Fruit fly (Drosophila melanogaster) whole organism: ENCODE data around the gene CG44174.

Experiments used
- psq ChIP-seq: fragments of >200 bp; optimal IDR thresholded peaks from 2 replicates; lab custom pipeline; 2017
- usp ChIP-seq: fragments of >200 bp; optimal IDR thresholded peaks from 2 replicates; lab custom pipeline; 2017; ENCODE audit warnings: missing biosample characterization, missing genetic modification characterization, mixed read lengths

DNA sequence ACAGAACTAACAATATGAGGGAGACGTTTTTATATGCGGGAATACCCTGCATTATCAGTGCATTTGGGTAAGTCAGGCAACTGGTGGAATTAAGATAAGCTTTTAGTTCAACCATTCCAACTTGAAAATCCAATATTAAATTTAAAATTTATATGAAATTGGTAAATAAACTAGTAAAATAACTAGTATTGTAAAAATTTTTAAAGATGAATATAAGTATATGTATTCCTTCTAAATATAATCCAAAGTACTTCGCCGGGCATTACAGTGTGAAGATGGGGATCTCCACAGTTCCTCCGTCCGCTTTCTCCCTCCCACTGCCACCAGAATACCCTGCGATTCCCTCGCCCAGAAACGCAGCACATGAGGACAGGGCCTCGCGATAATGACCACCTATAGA, 14.7 kb downstream of the CG44174 start:
- TF ChIP-seq usp (GFP tag; lab: Kevin White, UChicago), result no peak
- TF ChIP-seq psq (lab: Kevin White, UChicago), result no peak
